Fruit fly (Drosophila melanogaster) Kc167 (cell line): ENCODE results near the gene CG3032.

ENCODE experiments used
- Sin3A ChIP-seq: fragments of >200 bp; optimal IDR thresholded peaks from 2 replicates; lab custom pipeline; 2018; ENCODE audit warnings: missing external identifiers
- ttk ChIP-seq: sonication (Bioruptor generic); optimal IDR thresholded peaks from 2 replicates; lab custom pipeline; 2017; ENCODE audit warnings: missing external identifiers

DNA sequence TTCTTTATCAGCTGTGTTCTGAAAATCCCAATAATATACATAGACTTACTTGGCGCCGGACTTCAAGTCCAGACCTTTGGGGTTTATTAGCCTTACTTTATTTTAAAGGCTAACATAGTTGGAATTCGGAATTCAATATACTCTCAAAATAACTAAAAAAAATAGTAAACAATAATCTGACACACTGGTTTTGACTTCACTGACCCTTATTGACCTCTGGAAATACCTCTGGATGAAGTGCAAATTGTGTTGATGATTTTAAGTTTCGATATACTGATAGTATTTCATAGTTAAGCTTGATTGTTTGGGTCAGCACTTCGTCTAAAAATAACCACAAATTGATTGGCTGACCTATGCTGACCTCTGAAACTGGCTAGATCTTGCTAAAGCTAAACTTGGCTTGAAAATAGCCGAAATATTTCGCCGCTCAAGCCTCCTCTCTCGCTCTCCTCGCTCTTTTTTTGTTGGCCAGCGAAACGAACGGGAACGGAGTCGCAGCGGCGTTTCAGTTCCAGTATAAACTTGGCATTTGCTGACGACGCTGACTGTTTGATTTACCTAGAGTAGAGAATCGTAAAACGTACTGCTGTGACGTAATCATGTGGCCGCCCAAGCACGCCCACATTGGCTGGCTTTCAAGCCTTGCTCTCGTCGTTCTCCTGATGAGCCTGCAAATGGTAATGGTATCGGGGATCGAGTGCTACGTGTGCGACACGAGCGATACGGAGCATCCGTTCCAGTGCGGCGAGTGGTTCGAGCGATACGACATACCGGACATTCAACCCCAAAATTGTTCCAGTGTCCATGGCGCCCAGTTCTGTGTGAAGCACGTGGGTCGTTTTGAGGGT, 27.5 kb downstream of the CG3032 start, which contains the start of gene bou:
- TF ChIP-seq Sin3A (lab: Kevin White, UChicago) = no peak
- no peak for TF ChIP-seq ttk (lab: Kevin White, UChicago)
